Fruit fly (Drosophila melanogaster) whole organism, wandering third instar larva: ENCODE results near the gene CG12259.
A peak's percentile ranks its signal among the peaks of the same experiment; 100 is the strongest.

Experiments used
- Abd-B ChIP-seq: fragments of >200 bp; optimal IDR thresholded peaks from 2 replicates; lab custom pipeline; 2017; ENCODE audit warnings: missing biosample characterization, missing genetic modification characterization
- CG32264 ChIP-seq: fragments of 200-800 bp; sonication (Bioruptor generic); optimal IDR thresholded peaks from 2 replicates; lab custom pipeline; 2016; ENCODE audit warnings: missing biosample characterization, missing genetic modification characterization
- CG9705 ChIP-seq: fragments of 200-800 bp; sonication (Bioruptor generic); optimal IDR thresholded peaks from 2 replicates; lab custom pipeline; 2018; ENCODE audit warnings: missing biosample characterization, mild to moderate bottlenecking, missing genetic modification characterization
- CrebA ChIP-seq: fragments of 200-800 bp; sonication (Bioruptor generic); optimal IDR thresholded peaks from 2 replicates; lab custom pipeline; 2016; ENCODE audit warnings: missing biosample characterization, mild to moderate bottlenecking, missing genetic modification characterization, borderline replicate concordance
- Dfd ChIP-seq: fragments of >200 bp; optimal IDR thresholded peaks from 2 replicates; lab custom pipeline; 2017; ENCODE audit warnings: missing biosample characterization, missing genetic modification characterization
- Dif ChIP-seq: fragments of 200-275, 200-300 bp; sonication (Bioruptor generic); optimal IDR thresholded peaks from 2 replicates; lab custom pipeline; 2018; ENCODE audit warnings: missing biosample characterization, missing genetic modification characterization; ENCODE audit not compliant: partially characterized antibody
- GATAd ChIP-seq: sonication (Bioruptor generic); optimal IDR thresholded peaks from 2 replicates; lab custom pipeline; 2016; ENCODE audit warnings: missing biosample characterization, missing genetic modification characterization
- HLH106 ChIP-seq: fragments of 200-800 bp; optimal IDR thresholded peaks from 3 replicates; lab custom pipeline; 2019; ENCODE audit warnings: missing biosample characterization, mild to moderate bottlenecking, missing genetic modification characterization, moderate library complexity
- Hnf4 ChIP-seq: fragments of 200-800 bp; sonication (Bioruptor generic); optimal IDR thresholded peaks from 2 replicates; lab custom pipeline; 2016; ENCODE audit warnings: missing biosample characterization, mild to moderate bottlenecking, missing genetic modification characterization
- Hr78 ChIP-seq: fragments of >200 bp; optimal IDR thresholded peaks from 2 replicates; lab custom pipeline; 2017; ENCODE audit warnings: missing biosample characterization, missing genetic modification characterization
- Hr83 ChIP-seq: fragments of 200-300 bp; sonication (Bioruptor generic); optimal IDR thresholded peaks from 2 replicates; lab custom pipeline; 2016; ENCODE audit warnings: missing biosample characterization, mild to moderate bottlenecking, missing genetic modification characterization, moderate library complexity; ENCODE audit not compliant: poor library complexity, severe bottlenecking
- Jra ChIP-seq: sonication (Bioruptor generic); optimal IDR thresholded peaks from 2 replicates; lab custom pipeline; 2016; ENCODE audit warnings: missing biosample characterization, missing genetic modification characterization
- Mio ChIP-seq: sonication (Bioruptor generic); optimal IDR thresholded peaks from 2 replicates; lab custom pipeline; 2016; ENCODE audit warnings: missing biosample characterization, missing genetic modification characterization
- Myc ChIP-seq: fragments of >200 bp; optimal IDR thresholded peaks from 2 replicates; lab custom pipeline; 2017
- N ChIP-seq: fragments of >200 bp; optimal IDR thresholded peaks from 2 replicates; lab custom pipeline; 2018; ENCODE audit warnings: missing biosample characterization, missing external identifiers, missing genetic modification characterization
- OdsH ChIP-seq: fragments of 200-800 bp; sonication (Bioruptor generic); optimal IDR thresholded peaks from 2 replicates; lab custom pipeline; 2016; ENCODE audit warnings: missing biosample characterization, mild to moderate bottlenecking, missing genetic modification characterization
- Rel ChIP-seq, 2 experiments: fragments of 200-800 bp; sonication (Bioruptor generic) in 1 of 2; optimal IDR thresholded peaks; 2 replicates in 1 of 2; 3 replicates in 1 of 2; lab custom pipeline; 2016 to 2019; ENCODE audit warnings: mild to moderate bottlenecking in 2 of 2, missing biosample characterization in 2 of 2, missing genetic modification characterization in 2 of 2, moderate library complexity in 1 of 2
- Sp1 ChIP-seq: fragments of 200-800 bp; sonication (Bioruptor generic); optimal IDR thresholded peaks from 3 replicates; lab custom pipeline; 2019; ENCODE audit warnings: missing biosample characterization, mild to moderate bottlenecking, missing genetic modification characterization, moderate library complexity
- Vsx2 ChIP-seq: fragments of 200-300, 225-300 bp; sonication (Bioruptor generic); optimal IDR thresholded peaks from 2 replicates; lab custom pipeline; 2018; ENCODE audit warnings: missing biosample characterization, missing genetic modification characterization; ENCODE audit not compliant: partially characterized antibody
- br ChIP-seq: fragments of 200-800 bp; sonication (Bioruptor generic); optimal IDR thresholded peaks from 2 replicates; lab custom pipeline; 2016; ENCODE audit warnings: missing biosample characterization, missing genetic modification characterization
- brk ChIP-seq: fragments of 200-800 bp; sonication (Bioruptor generic); optimal IDR thresholded peaks from 2 replicates; lab custom pipeline; 2016; ENCODE audit warnings: missing biosample characterization, mild to moderate bottlenecking, missing genetic modification characterization
- dl ChIP-seq, 2 experiments: fragments of 175-275, 200-275 bp in 1 of 2; fragments of 200-275 bp in 1 of 2; sonication (Bioruptor generic); optimal IDR thresholded peaks; lab custom pipeline; 2018; ENCODE audit warnings: mild to moderate bottlenecking in 2 of 2, missing biosample characterization in 2 of 2, missing genetic modification characterization in 2 of 2, moderate library complexity in 2 of 2; ENCODE audit not compliant: partially characterized antibody in 2 of 2, insufficient read depth in 1 of 2
- dmrt93B ChIP-seq: fragments of 200-800 bp; sonication (Bioruptor generic); optimal IDR thresholded peaks from 2 replicates; lab custom pipeline; 2018; ENCODE audit warnings: missing biosample characterization, mild to moderate bottlenecking, missing genetic modification characterization
- dsf ChIP-seq: sonication (Bioruptor generic); optimal IDR thresholded peaks from 2 replicates; lab custom pipeline; 2016; ENCODE audit warnings: missing biosample characterization, missing genetic modification characterization, borderline replicate concordance
- ey ChIP-seq: fragments of 200-800 bp; sonication (Bioruptor generic); optimal IDR thresholded peaks from 2 replicates; lab custom pipeline; 2016; ENCODE audit warnings: missing biosample characterization, missing genetic modification characterization
- foxo ChIP-seq, 2 experiments: fragments of 200-800 bp; sonication (Bioruptor generic); optimal IDR thresholded peaks; 2 replicates in 1 of 2; 3 replicates in 1 of 2; lab custom pipeline; 2016 to 2017; ENCODE audit warnings: missing biosample characterization in 2 of 2, missing genetic modification characterization in 2 of 2
- fru ChIP-seq: fragments of 200-800 bp; sonication (Bioruptor generic); optimal IDR thresholded peaks from 3 replicates; lab custom pipeline; 2016; ENCODE audit warnings: missing biosample characterization, mild to moderate bottlenecking, missing genetic modification characterization
- h ChIP-seq: fragments of 200-800 bp; sonication (Bioruptor generic); optimal IDR thresholded peaks from 3 replicates; lab custom pipeline; 2016; ENCODE audit warnings: missing biosample characterization, mild to moderate bottlenecking, missing genetic modification characterization
- jim ChIP-seq: fragments of 175-275, 200-325 bp; sonication (Bioruptor generic); optimal IDR thresholded peaks from 2 replicates; lab custom pipeline; 2016; ENCODE audit warnings: missing biosample characterization, mild to moderate bottlenecking, missing genetic modification characterization
- lola ChIP-seq: fragments of >200 bp; optimal IDR thresholded peaks from 2 replicates; lab custom pipeline; 2017; ENCODE audit warnings: missing biosample characterization, missing genetic modification characterization
- pan ChIP-seq: fragments of >200 bp; optimal IDR thresholded peaks from 2 replicates; lab custom pipeline; 2017
- psq ChIP-seq: fragments of 200-800 bp; sonication (Bioruptor generic); optimal IDR thresholded peaks from 3 replicates; lab custom pipeline; 2017; ENCODE audit warnings: missing biosample characterization, mild to moderate bottlenecking, missing genetic modification characterization, moderate library complexity
- rgr ChIP-seq: fragments of 200-800 bp; sonication (Bioruptor generic); optimal IDR thresholded peaks from 3 replicates; lab custom pipeline; 2016; ENCODE audit warnings: missing biosample characterization, mild to moderate bottlenecking, missing genetic modification characterization
- sage ChIP-seq: fragments of 200-800 bp; sonication (Bioruptor generic); optimal IDR thresholded peaks from 2 replicates; lab custom pipeline; 2016; ENCODE audit warnings: missing biosample characterization, mild to moderate bottlenecking, missing genetic modification characterization
- sv ChIP-seq: fragments of 200-800 bp; sonication (Bioruptor generic); optimal IDR thresholded peaks from 3 replicates; lab custom pipeline; 2016; ENCODE audit warnings: missing biosample characterization, missing genetic modification characterization
- tai ChIP-seq: sonication (Bioruptor generic); optimal IDR thresholded peaks from 2 replicates; lab custom pipeline; 2016; ENCODE audit warnings: missing biosample characterization, missing genetic modification characterization
- usp ChIP-seq: fragments of >200 bp; optimal IDR thresholded peaks from 2 replicates; lab custom pipeline; 2017; ENCODE audit warnings: missing biosample characterization, missing genetic modification characterization
- woc ChIP-seq: sonication (Bioruptor generic); optimal IDR thresholded peaks from 2 replicates; lab custom pipeline; 2016; ENCODE audit warnings: missing biosample characterization, mild to moderate bottlenecking, missing genetic modification characterization

CG12259 gene

DNA sequence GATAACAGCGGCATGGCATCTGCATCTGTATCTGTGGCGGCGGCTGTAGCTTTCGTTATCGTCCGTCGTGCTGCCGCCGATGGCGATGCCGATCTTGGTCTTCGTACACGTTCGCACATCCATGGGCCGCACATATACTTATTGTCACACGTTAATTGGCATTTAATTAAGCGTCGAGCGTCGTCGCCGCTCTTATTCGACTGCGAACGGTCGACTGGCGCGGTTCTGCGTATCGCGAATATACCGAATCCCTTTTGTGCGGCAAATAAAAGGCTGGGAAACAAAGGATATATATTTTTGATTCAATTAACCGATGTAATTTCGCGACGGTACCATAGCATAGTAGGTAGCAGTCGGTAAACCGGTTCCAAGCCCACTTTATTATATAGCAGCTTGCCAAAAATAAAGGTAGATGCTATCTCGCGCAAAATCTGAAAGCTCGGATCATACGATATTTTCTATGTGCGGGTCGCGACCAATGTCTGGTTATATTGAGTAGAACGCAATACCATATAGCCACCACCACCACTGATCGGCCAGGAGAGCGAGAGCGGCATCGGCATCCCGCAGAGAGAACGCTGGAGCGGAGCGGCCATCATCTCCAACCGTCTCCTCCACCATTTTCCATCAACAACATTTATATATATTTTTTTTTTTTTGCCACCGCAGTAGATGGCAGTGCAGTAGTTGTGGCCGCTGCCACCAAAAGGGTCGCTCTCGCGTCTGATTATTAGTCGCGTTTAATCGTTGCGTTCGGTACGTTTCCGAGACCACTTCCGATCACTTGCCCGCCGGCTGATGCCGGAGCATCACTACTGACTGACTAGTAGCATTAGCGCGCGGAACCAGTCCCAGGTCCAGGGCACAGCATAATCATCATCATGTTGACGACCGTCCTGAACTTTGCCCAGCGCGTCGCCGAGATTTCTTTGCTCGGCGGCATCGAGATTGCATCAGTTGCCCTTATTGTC lies 4.4 kb upstream of the CG12259 start, which contains the start of gene mino (continued):
- TF ChIP-seq Jra (GFP tag; lab: Kevin White, UChicago) (peak; percentile 21), Vsx2 (GFP tag; lab: Kevin White, UChicago) (no peak), rgr (peak; percentile 38), Hnf4 (GFP tag; lab: Kevin White, UChicago) (peak; percentile 6), Hr83 (GFP tag; lab: Kevin White, UChicago) (peak; percentile 38), Dfd (no peak), foxo (GFP tag; optimal IDR thresholded peaks at IDR 0.05; lab: Kevin White, UChicago) (no peak), Mio (GFP tag; lab: Kevin White, UChicago) (no peak), lola (GFP tag; lab: Kevin White, UChicago) (no peak), CG9705 (peak; percentile 2), GATAd (GFP tag; lab: Kevin White, UChicago) (peak; percentile 40), sage (peak; percentile 5), tai (no peak), dl (GFP tag; optimal IDR thresholded peaks at IDR 0.05; lab: Kevin White, UChicago; ENCODE audit: insufficient read depth in 1 of 2, partially characterized antibody in 2 of 2) (peak; percentile 35 to 80), usp (GFP tag; lab: Kevin White, UChicago) (no peak), HLH106 (peak; percentile 4)
- TF ChIP-seq, all 38 proteins: peak for 17

DNA sequence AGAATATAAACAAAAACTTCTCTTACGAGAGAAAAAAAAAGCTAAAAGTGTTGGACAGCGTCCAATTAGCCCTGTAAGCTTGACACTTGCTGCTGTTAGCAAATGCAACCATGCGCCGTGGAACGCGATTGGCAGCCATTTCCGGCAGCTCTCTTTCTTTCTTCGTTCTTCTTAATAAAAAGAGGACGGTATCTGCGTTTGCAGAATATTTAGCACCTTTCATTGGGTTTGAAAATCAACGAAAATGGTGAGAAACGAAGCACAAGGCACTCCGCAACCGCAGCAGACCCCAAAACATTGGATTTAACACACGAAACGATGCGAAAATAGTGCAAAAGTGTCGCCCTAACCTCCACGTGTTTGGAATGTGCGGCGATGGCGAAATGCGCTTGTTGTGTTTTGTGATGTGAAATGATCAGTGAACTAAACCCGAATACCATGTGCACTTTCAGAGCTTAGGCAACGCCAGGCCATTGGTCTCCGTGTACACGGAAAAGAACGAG lies 1.8 kb upstream of the CG12259 start, which contains the start of gene RpL4:
Gene RpL4 (plus strand): TSS at position 149 of the 503 bp plus-strand sequence.
- TF ChIP-seq dsf (GFP tag; lab: Kevin White, UChicago), result peak; percentile 68
- no peak for TF ChIP-seq Dif (GFP tag; lab: Kevin White, UChicago)
- TF ChIP-seq Dfd, result no peak
- no peak for TF ChIP-seq lola (GFP tag; lab: Kevin White, UChicago)
- TF ChIP-seq rgr, result peak; percentile 92
- TF ChIP-seq sage, result peak; percentile 42
- peak; percentile 91 for TF ChIP-seq Sp1 (GFP tag; lab: Kevin White, UChicago)
- TF ChIP-seq HLH106, result peak; percentile 37
- TF ChIP-seq dl (GFP tag; optimal IDR thresholded peaks at IDR 0.05; lab: Kevin White, UChicago; ENCODE audit: insufficient read depth in 1 of 2, partially characterized antibody in 2 of 2), result no peak
- TF ChIP-seq N, result no peak
- peak; percentile 39 for TF ChIP-seq CG32264 (GFP tag; lab: Kevin White, UChicago)
- TF ChIP-seq Myc (lab: Kevin White, UChicago), result peak; percentile 55
- peak; percentile 83 for TF ChIP-seq sv (GFP tag; lab: Kevin White, UChicago)
- peak; percentile 61 for TF ChIP-seq psq (GFP tag; lab: Kevin White, UChicago)
- TF ChIP-seq OdsH (GFP tag; lab: Kevin White, UChicago), result peak; percentile 77
- no peak for TF ChIP-seq Rel (GFP tag; optimal IDR thresholded peaks at IDR 0.05; lab: Kevin White, UChicago)
- TF ChIP-seq Rel (tag; optimal IDR thresholded peaks at IDR 0.05; lab: Kevin White, UChicago), result peak; percentile 31
- peak; percentile 65 for TF ChIP-seq Mio (GFP tag; lab: Kevin White, UChicago)
- peak; percentile 57 for TF ChIP-seq fru (GFP tag; lab: Kevin White, UChicago)
- TF ChIP-seq Hnf4 (GFP tag; lab: Kevin White, UChicago), result no peak
- no peak for TF ChIP-seq brk
- peak; percentile 90 for TF ChIP-seq Hr83 (GFP tag; lab: Kevin White, UChicago)
- no peak for TF ChIP-seq Abd-B (GFP tag; lab: Kevin White, UChicago)
- no peak for TF ChIP-seq tai
- TF ChIP-seq pan (lab: Kevin White, UChicago), result no peak
- no peak for TF ChIP-seq Jra (GFP tag; lab: Kevin White, UChicago)
- TF ChIP-seq dmrt93B (GFP tag; lab: Kevin White, UChicago), result peak; percentile 77
- TF ChIP-seq usp (GFP tag; lab: Kevin White, UChicago), result no peak
- peak; percentile 35 for TF ChIP-seq ey (GFP tag; lab: Kevin White, UChicago)
- TF ChIP-seq jim (GFP tag; lab: Kevin White, UChicago), result no peak
- no peak for TF ChIP-seq CrebA (GFP tag; lab: Kevin White, UChicago)
- no peak for TF ChIP-seq Vsx2 (GFP tag; lab: Kevin White, UChicago)
- peak; percentile 74 for TF ChIP-seq br
- TF ChIP-seq CG9705, result peak; percentile 81
- peak; percentile 76 for TF ChIP-seq h (GFP tag; lab: Kevin White, UChicago)
- peak in 1 of 2 experiments; percentile 66 for TF ChIP-seq foxo (GFP tag; optimal IDR thresholded peaks at IDR 0.05; lab: Kevin White, UChicago)
- TF ChIP-seq woc (GFP tag; lab: Kevin White, UChicago), result peak; percentile 69
- no peak for TF ChIP-seq Hr78 (GFP tag; lab: Kevin White, UChicago)
- no peak for TF ChIP-seq GATAd (GFP tag; lab: Kevin White, UChicago)
